Fruit fly (Drosophila melanogaster): ENCODE measurements around the gene Rok.

DNA sequence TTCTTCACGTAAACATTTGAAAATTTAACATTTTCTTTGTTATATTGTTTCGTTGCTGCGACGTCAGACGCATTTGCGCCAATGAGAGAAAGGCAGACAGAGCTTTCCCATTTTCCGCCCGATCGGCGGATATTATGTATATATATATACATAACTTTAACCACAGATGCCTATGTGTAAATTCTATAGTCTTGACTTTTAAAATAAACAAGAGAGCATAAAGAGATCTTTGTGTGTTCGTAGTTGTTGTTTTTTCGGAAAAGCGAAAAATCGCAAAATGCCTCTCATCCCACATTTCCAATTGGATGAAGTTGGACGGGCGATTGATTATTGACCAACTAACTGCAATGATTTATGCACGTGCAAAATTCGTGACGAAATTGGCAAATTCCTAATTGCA lies 39.4 kb upstream of the Rok start, which contains the start of gene CG13012:
- no peak for TF ChIP-seq tj (GFP tag; optimal IDR thresholded peaks at IDR 0.05)
- TF ChIP-seq cic (GFP tag; optimal IDR thresholded peaks at IDR 0.05): no peak
- no peak for TF ChIP-seq CG12768 (GFP tag; optimal IDR thresholded peaks at IDR 0.05)
- TF ChIP-seq CG1620 (GFP tag; optimal IDR thresholded peaks at IDR 0.05): no peak
- no peak for TF ChIP-seq Mnt (GFP tag; optimal IDR thresholded peaks at IDR 0.05)
- TF ChIP-seq Clk (GFP tag; optimal IDR thresholded peaks at IDR 0.05): no peak
- TF ChIP-seq kay (GFP tag; ENCODE audit: borderline replicate concordance): no peak
- TF ChIP-seq CG11617 (GFP tag; optimal IDR thresholded peaks at IDR 0.05): no peak
- no peak for TF ChIP-seq CG7045 (GFP tag; optimal IDR thresholded peaks at IDR 0.05)
- TF ChIP-seq toe (GFP tag; optimal IDR thresholded peaks at IDR 0.05): no peak
- TF ChIP-seq cnc (optimal IDR thresholded peaks at IDR 0.05): no peak
- TF ChIP-seq CG7101 (tag; optimal IDR thresholded peaks at IDR 0.05): no peak
- no peak for TF ChIP-seq CG5204 (GFP tag; optimal IDR thresholded peaks at IDR 0.05)

All from whole organism, adult.